Fruit fly (Drosophila melanogaster) whole organism, embryonic: ENCODE results near the gene mtTFB2.

Experiments
- Antp ChIP-seq: fragments of 200-800 bp; sonication (Bioruptor generic); optimal IDR thresholded peaks from 3 replicates; lab custom pipeline; 2016; ENCODE audit warnings: missing biosample characterization, missing genetic modification characterization
- BEAF-32 ChIP-seq: fragments of 200-800 bp; sonication (Bioruptor generic); optimal IDR thresholded peaks from 3 replicates; lab custom pipeline; 2017; ENCODE audit warnings: missing biosample characterization, missing genetic modification characterization, mild to moderate bottlenecking, moderate library complexity, missing genetic modification reagents
- Bdp1 ChIP-seq: fragments of 200-800 bp; sonication (Bioruptor generic); optimal IDR thresholded peaks from 3 replicates; lab custom pipeline; 2016; ENCODE audit warnings: missing biosample characterization, missing genetic modification characterization
- CG1024 ChIP-seq: fragments of 200-800 bp; sonication (Bioruptor generic); IDR thresholded peaks from 2 replicates; pipeline ENCODE4 v1.3.6; 2022; ENCODE audit warnings: missing biosample characterization, missing genetic modification characterization
- CG11560 ChIP-seq: fragments of 200-800 bp; sonication (Bioruptor generic); IDR thresholded peaks from 3 replicates; pipeline ENCODE4 v1.3.6; 2022; ENCODE audit warnings: missing biosample characterization, missing genetic modification characterization
- CG12236 ChIP-seq: fragments of 200-800 bp; sonication (Bioruptor generic); optimal IDR thresholded peaks from 2 replicates; lab custom pipeline; 2016; ENCODE audit warnings: missing biosample characterization, missing genetic modification characterization
- CG17829 ChIP-seq: fragments of 200-800 bp; optimal IDR thresholded peaks from 2 replicates; lab custom pipeline; 2019; ENCODE audit warnings: missing biosample characterization, mild to moderate bottlenecking, missing genetic modification characterization, moderate library complexity
- CG1792 ChIP-seq: fragments of 200-800 bp; sonication (Bioruptor generic); optimal IDR thresholded peaks from 2 replicates; lab custom pipeline; 2016; ENCODE audit warnings: missing biosample characterization, missing genetic modification characterization
- CG4328 ChIP-seq: fragments of 200-800 bp; sonication (Bioruptor generic); optimal IDR thresholded peaks from 3 replicates; lab custom pipeline; 2017; ENCODE audit warnings: missing biosample characterization, missing genetic modification reagents, missing genetic modification characterization
- CG4730 ChIP-seq: fragments of 200-800 bp; sonication (Bioruptor generic); IDR thresholded peaks from 2 replicates; pipeline ENCODE4 v1.3.6; 2022; ENCODE audit warnings: missing biosample characterization, missing genetic modification characterization
- CG6654 ChIP-seq: fragments of 200-800 bp; sonication (Bioruptor generic); optimal IDR thresholded peaks from 2 replicates; lab custom pipeline; 2017; ENCODE audit warnings: missing biosample characterization, mild to moderate bottlenecking, missing genetic modification characterization
- CG6689 ChIP-seq: fragments of 200-800 bp; sonication (Bioruptor generic); IDR thresholded peaks from 2 replicates; pipeline ENCODE4 v1.3.6; 2022; ENCODE audit warnings: missing biosample characterization, missing genetic modification characterization
- CG7372 ChIP-seq: fragments of 200-800 bp; sonication (Bioruptor generic); IDR thresholded peaks from 2 replicates; pipeline ENCODE4 v1.3.6; 2022; ENCODE audit warnings: missing biosample characterization, missing genetic modification characterization
- CG8388 ChIP-seq: fragments of 200-800 bp; sonication (Bioruptor generic); optimal IDR thresholded peaks from 2 replicates; lab custom pipeline; 2019; ENCODE audit warnings: missing biosample characterization, mild to moderate bottlenecking, missing genetic modification characterization, moderate library complexity
- Dref ChIP-seq: fragments of 200-800 bp; sonication (Bioruptor generic); IDR thresholded peaks from 2 replicates; pipeline ENCODE4 v1.3.6; 2022; ENCODE audit warnings: missing biosample characterization, missing genetic modification characterization
- H15 ChIP-seq: fragments of 200-800 bp; sonication (Bioruptor generic); IDR thresholded peaks from 3 replicates; pipeline ENCODE4 v1.3.6; 2022; ENCODE audit warnings: missing biosample characterization, missing genetic modification characterization
- Mad ChIP-seq: fragments of 200-800 bp; sonication (Bioruptor generic); optimal IDR thresholded peaks from 2 replicates; lab custom pipeline; 2016; ENCODE audit warnings: missing biosample characterization, missing genetic modification characterization
- Med ChIP-seq: fragments of 200-800 bp; sonication (Bioruptor generic); peaks from one replicate; lab custom pipeline; 2016; ENCODE audit warnings: missing biosample characterization, missing genetic modification characterization, mild to moderate bottlenecking, inconsistent platforms, moderate library complexity
- NC2α ChIP-seq: fragments of 200-800 bp; sonication (Bioruptor generic); optimal IDR thresholded peaks from 2 replicates; lab custom pipeline; 2016; ENCODE audit warnings: missing biosample characterization, missing genetic modification characterization
- PHDP ChIP-seq: fragments of 200-800 bp; sonication (Bioruptor generic); optimal IDR thresholded peaks from 3 replicates; lab custom pipeline; 2018; ENCODE audit warnings: missing biosample characterization, mild to moderate bottlenecking, missing genetic modification characterization, moderate library complexity
- Rx ChIP-seq: fragments of 200-800 bp; sonication (Bioruptor generic); IDR thresholded peaks from 2 replicates; pipeline ENCODE4 v1.3.6; 2022; ENCODE audit warnings: missing biosample characterization, missing genetic modification characterization
- Scr ChIP-seq: fragments of 200-800 bp; sonication (Bioruptor generic); IDR thresholded peaks from 2 replicates; pipeline ENCODE4 v1.3.6; 2022; ENCODE audit warnings: missing biosample characterization, missing genetic modification characterization; ENCODE audit not compliant: partially characterized antibody
- Sox100B ChIP-seq: fragments of 200-800 bp; sonication (Bioruptor generic); optimal IDR thresholded peaks from 3 replicates; lab custom pipeline; 2018; ENCODE audit warnings: missing biosample characterization, mild to moderate bottlenecking, missing genetic modification characterization
- Trl ChIP-seq, 3 experiments: fragments of >200 bp in 2 of 3; fragments of 200-800 bp in 1 of 3; sonication (Bioruptor generic) in 1 of 3; optimal IDR thresholded peaks; 2 replicates in 1 of 3; 3 replicates in 2 of 3; lab custom pipeline; 2016 to 2017; ENCODE audit warnings: missing biosample characterization in 1 of 3, missing genetic modification characterization in 1 of 3
- Vsx1 ChIP-seq: fragments of 200-800 bp; sonication (Bioruptor generic); optimal IDR thresholded peaks from 2 replicates; lab custom pipeline; 2017; ENCODE audit warnings: missing biosample characterization, mild to moderate bottlenecking, missing genetic modification characterization, missing genetic modification reagents
- ash1 ChIP-seq: fragments of 200-800 bp; sonication (Bioruptor generic); optimal IDR thresholded peaks from 2 replicates; lab custom pipeline; 2018; ENCODE audit warnings: missing biosample characterization, mild to moderate bottlenecking, missing genetic modification characterization
- cg ChIP-seq: fragments of 200-800 bp; sonication (Bioruptor generic); optimal IDR thresholded peaks from 3 replicates; lab custom pipeline; 2019; ENCODE audit warnings: missing biosample characterization, mild to moderate bottlenecking, missing genetic modification characterization, moderate library complexity
- corto ChIP-seq: fragments of 200-800 bp; sonication (Bioruptor generic); optimal IDR thresholded peaks from 2 replicates; lab custom pipeline; 2016; ENCODE audit warnings: missing biosample characterization, mild to moderate bottlenecking, missing genetic modification characterization, moderate library complexity
- crc ChIP-seq: fragments of 200-800 bp; sonication (Bioruptor generic); optimal IDR thresholded peaks from 2 replicates; lab custom pipeline; 2016; ENCODE audit warnings: missing biosample characterization, missing genetic modification characterization
- crp ChIP-seq, 2 experiments: fragments of 200-800 bp; sonication (Bioruptor generic); optimal IDR thresholded peaks; 2 replicates in 1 of 2; 3 replicates in 1 of 2; lab custom pipeline; 2017; ENCODE audit warnings: missing biosample characterization in 2 of 2, missing genetic modification characterization in 2 of 2, mild to moderate bottlenecking in 1 of 2, moderate library complexity in 1 of 2
- fd3F ChIP-seq: fragments of 200-800 bp; sonication (Bioruptor generic); optimal IDR thresholded peaks from 2 replicates; lab custom pipeline; 2018; ENCODE audit warnings: missing biosample characterization, mild to moderate bottlenecking, missing genetic modification characterization, moderate library complexity
- hb ChIP-seq: fragments of 200-800 bp; sonication (Bioruptor generic); IDR thresholded peaks from 3 replicates; pipeline ENCODE4 v1.3.6; 2022; ENCODE audit warnings: missing biosample characterization, missing genetic modification characterization; ENCODE audit not compliant: partially characterized antibody
- jigr1 ChIP-seq: fragments of 200-800 bp; sonication (Bioruptor generic); IDR thresholded peaks from 3 replicates; pipeline ENCODE4 v1.3.6; 2022; ENCODE audit warnings: missing biosample characterization, missing genetic modification characterization
- jumu ChIP-seq: fragments of 200-800 bp; sonication (Bioruptor generic); optimal IDR thresholded peaks from 3 replicates; lab custom pipeline; 2016; ENCODE audit warnings: missing biosample characterization, missing genetic modification characterization
- kah ChIP-seq: fragments of 200-800 bp; sonication (Bioruptor generic); optimal IDR thresholded peaks from 2 replicates; lab custom pipeline; 2018; ENCODE audit warnings: missing biosample characterization, mild to moderate bottlenecking, missing genetic modification characterization
- lmd ChIP-seq: fragments of 200-800 bp; sonication (Bioruptor generic); IDR thresholded peaks from 2 replicates; pipeline ENCODE4 v1.3.6; 2022; ENCODE audit warnings: missing biosample characterization, missing genetic modification characterization
- otp ChIP-seq: fragments of 200-800 bp; sonication (Bioruptor generic); IDR thresholded peaks from 3 replicates; pipeline ENCODE4, ENCODE4 v1.3.6; 2022; ENCODE audit warnings: missing biosample characterization, missing genetic modification characterization
- pan ChIP-seq, 4 experiments: fragments of >200 bp in 3 of 4; fragments of 200-800 bp in 1 of 4; sonication (Bioruptor generic) in 1 of 4; optimal IDR thresholded peaks in 3 of 4; IDR thresholded peaks in 1 of 4; 2 replicates each; pipeline versions ENCODE4 v1.3.6 to Lab custom; 2017 to 2022; ENCODE audit warnings: missing biosample characterization in 2 of 4, missing genetic modification characterization in 2 of 4, mixed read lengths in 1 of 4
- pzg ChIP-seq: fragments of 200-800 bp; sonication (Bioruptor generic); optimal IDR thresholded peaks from 3 replicates; lab custom pipeline; 2018; ENCODE audit warnings: missing biosample characterization, mild to moderate bottlenecking, missing genetic modification characterization, moderate library complexity
- seq ChIP-seq: fragments of 200-800 bp; sonication (Bioruptor generic); IDR thresholded peaks from 2 replicates; pipeline ENCODE4 v1.3.6; 2022; ENCODE audit warnings: missing biosample characterization, missing genetic modification characterization
- ssp ChIP-seq: fragments of 200-800 bp; sonication (Bioruptor generic); IDR thresholded peaks from 2 replicates; pipeline ENCODE4 v1.3.6; 2022; ENCODE audit warnings: missing biosample characterization, missing genetic modification characterization

Gene mtTFB2

DNA sequence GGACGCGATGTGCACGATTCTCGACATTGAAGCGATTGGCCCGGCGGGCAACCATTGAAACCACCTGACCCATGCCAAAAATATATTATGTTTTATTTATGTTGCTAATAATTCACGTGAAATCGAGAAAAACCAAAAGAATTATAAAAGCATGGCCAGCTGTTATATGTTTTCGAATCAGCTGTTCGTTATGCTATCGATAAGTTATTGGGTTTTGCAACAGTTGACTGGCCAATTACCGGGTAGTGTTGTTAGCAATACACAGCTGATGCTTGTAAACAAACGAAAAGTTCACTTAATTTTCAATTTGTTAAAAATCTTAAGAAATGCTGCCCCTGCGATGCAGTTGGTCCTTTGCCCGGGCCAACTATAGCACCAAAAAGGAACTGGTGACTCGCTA lies at the start of gene mtTFB2, which contains the start of gene CG11722 (continued):
- TF ChIP-seq Med (GFP tag; lab: Kevin White, UChicago) = peak; percentile 29
- no peak for TF ChIP-seq Bdp1 (GFP tag; lab: Kevin White, UChicago)
- peak; percentile 97 for TF ChIP-seq Vsx1 (GFP tag; lab: Kevin White, UChicago)
- no peak for TF ChIP-seq lmd (GFP tag; lab: Robert Waterston, UW)
- no peak for TF ChIP-seq jigr1
- peak; percentile 50 to 95 for TF ChIP-seq crp (GFP tag; optimal IDR thresholded peaks at IDR 0.05; lab: Kevin White, UChicago)
- no peak for TF ChIP-seq CG1792
- no peak for TF ChIP-seq CG6689
- TF ChIP-seq CG6654 = no peak
- TF ChIP-seq CG8388 = no peak
- no peak for TF ChIP-seq jumu
- TF ChIP-seq CG12236 = no peak
- no peak for TF ChIP-seq NC2α (GFP tag; lab: Kevin White, UChicago)
- no peak for TF ChIP-seq CG1024 (GFP tag; lab: Robert Waterston, UW)
- TF ChIP-seq Antp (GFP tag; lab: Kevin White, UChicago) = no peak
- TF ChIP-seq Scr (GFP tag; lab: Robert Waterston, UW) = peak; percentile 52
- no peak for TF ChIP-seq Trl (optimal IDR thresholded peaks at IDR 0.05; lab: Kevin White, UChicago)
- TF ChIP-seq Trl (GFP tag; optimal IDR thresholded peaks at IDR 0.05; lab: Kevin White, UChicago) = no peak
- TF ChIP-seq PHDP (tag; lab: Kevin White, UChicago) = no peak
- TF ChIP-seq BEAF-32 (GFP tag; lab: Kevin White, UChicago) = peak; percentile 33
- TF ChIP-seq otp = no peak
- TF ChIP-seq kah = no peak

DNA sequence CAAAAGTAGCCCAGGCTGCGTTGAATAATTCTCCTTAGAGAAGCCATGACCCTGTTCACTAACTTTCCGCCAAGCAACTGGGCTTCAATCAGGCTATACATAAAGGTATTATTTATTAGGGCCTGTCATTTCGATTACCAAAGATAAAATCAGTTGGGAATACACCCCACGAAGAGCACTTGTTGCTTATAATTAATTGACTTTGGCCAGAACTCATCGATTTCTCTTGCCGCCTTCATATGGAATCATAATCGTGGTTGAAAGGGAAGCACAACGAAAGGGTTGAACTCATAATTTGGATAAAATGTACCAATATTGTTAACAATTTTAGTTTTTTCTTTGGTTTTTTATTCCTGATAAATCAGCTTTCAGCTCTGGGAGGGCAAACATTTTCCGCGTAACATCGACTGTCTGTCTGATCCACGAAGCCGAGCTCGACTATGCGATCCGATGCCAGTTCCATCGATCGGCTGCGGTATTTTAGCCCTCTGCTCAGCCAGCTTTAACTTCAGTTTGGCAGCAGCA lies 48.6 kb upstream of the mtTFB2 start, which contains the start of the genes Gr85a and Spn85F:
Gene Gr85a (minus strand): TSS at position 101 of the 525 bp plus-strand sequence.
Gene Spn85F (plus strand): TSS at position 475 of the 525 bp plus-strand sequence.
- TF ChIP-seq pan (optimal IDR thresholded peaks at IDR 0.05; lab: Kevin White, UChicago) = no peak
- no peak for TF ChIP-seq pan (GFP tag; optimal IDR thresholded peaks at IDR 0.05 in 1 of 2, IDR thresholded peaks at IDR 0.05 in 1 of 2)
- TF ChIP-seq corto (GFP tag; lab: Kevin White, UChicago) = no peak
- TF ChIP-seq fd3F (GFP tag; lab: Kevin White, UChicago) = no peak
- TF ChIP-seq hb (GFP tag; lab: Robert Waterston, UW) = no peak
- TF ChIP-seq H15 (GFP tag; lab: Robert Waterston, UW) = no peak
- TF ChIP-seq CG4730 (GFP tag; lab: Robert Waterston, UW) = no peak
- no peak for TF ChIP-seq seq (GFP tag; lab: Robert Waterston, UW)
- no peak for TF ChIP-seq cg (GFP tag; lab: Kevin White, UChicago)
- TF ChIP-seq CG11560 (tag; lab: Robert Waterston, UW) = no peak
- no peak for TF ChIP-seq CG7372 (GFP tag; lab: Robert Waterston, UW)
- TF ChIP-seq Rx = no peak
- no peak for TF ChIP-seq ash1
- no peak for TF ChIP-seq pzg (GFP tag; lab: Kevin White, UChicago)
- no peak for TF ChIP-seq CG4328 (GFP tag; lab: Kevin White, UChicago)
- no peak for TF ChIP-seq Dref (GFP tag; lab: Robert Waterston, UW)
- no peak for TF ChIP-seq ssp (GFP tag; lab: Robert Waterston, UW)
- no peak for TF ChIP-seq crc (GFP tag; lab: Kevin White, UChicago)
- no peak for TF ChIP-seq Sox100B (GFP tag; lab: Kevin White, UChicago)
- TF ChIP-seq Mad (GFP tag; lab: Kevin White, UChicago) = no peak
- TF ChIP-seq CG17829 (tag; lab: Kevin White, UChicago) = no peak
- TF ChIP-seq, all 482 proteins: peak for 0
